Worm (Caenorhabditis elegans): Measurements from ENCODE around the gene C25A8.2.

Gene C25A8.2

ce11 chrIV:6974162-6974938, 35.3 kb upstream of the C25A8.2 start:
- TF ChIP-seq unc-55 (GFP tag; optimal IDR thresholded peaks at IDR 0.05) (no peak), nhr-25 (tag; optimal IDR thresholded peaks at IDR 0.05) (no peak), nhr-10 (tag; optimal IDR thresholded peaks at IDR 0.05) (no peak), unc-62 (GFP tag; optimal IDR thresholded peaks at IDR 0.05) (no peak), Y55F3AM.14 (GFP tag; optimal IDR thresholded peaks at IDR 0.05) (no peak), ztf-11 (tag; optimal IDR thresholded peaks at IDR 0.05) (no peak), nhr-6 (tag; optimal IDR thresholded peaks at IDR 0.05) (no peak), nhr-11 (tag; optimal IDR thresholded peaks at IDR 0.05) (no peak), snpc-4 (tag; optimal IDR thresholded peaks at IDR 0.05) (no peak), sem-4 (tag; optimal IDR thresholded peaks at IDR 0.05) (no peak), fos-1 (tag; optimal IDR thresholded peaks at IDR 0.05) (no peak), nhr-129 (tag; optimal IDR thresholded peaks at IDR 0.05) (no peak), ceh-82 (tag; optimal IDR thresholded peaks at IDR 0.05) (no peak), lin-11 (tag; optimal IDR thresholded peaks at IDR 0.05) (no peak), nhr-237 (tag; optimal IDR thresholded peaks at IDR 0.05) (no peak), aly-2 (tag; optimal IDR thresholded peaks at IDR 0.05) (no peak), skn-1 (tag; optimal IDR thresholded peaks at IDR 0.05) (no peak), ZK546.5 (tag; optimal IDR thresholded peaks at IDR 0.05) (no peak), alr-1 (tag; optimal IDR thresholded peaks at IDR 0.05) (no peak)

DNA sequence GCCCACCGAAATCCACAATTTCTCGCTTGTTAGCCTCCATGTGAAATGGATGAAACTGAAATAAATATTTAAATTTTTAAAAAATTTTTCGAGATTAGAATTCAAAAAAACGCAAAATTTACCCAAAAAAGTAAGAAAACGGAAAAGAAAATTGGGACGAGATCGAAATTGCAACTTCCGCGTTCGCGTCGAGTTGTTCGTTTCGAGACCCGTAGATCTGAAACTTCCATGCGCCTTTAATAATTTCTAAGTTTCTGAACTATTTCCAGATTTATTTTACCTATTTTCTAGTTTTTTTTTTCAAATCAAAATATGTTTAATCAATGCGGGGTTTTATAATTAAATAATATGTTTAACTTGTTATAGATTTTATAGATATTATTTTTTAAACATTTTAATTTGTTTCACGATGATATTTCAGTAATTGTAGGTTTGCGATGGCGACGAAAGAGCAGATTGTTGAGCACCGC, 32.5 kb upstream of the C25A8.2 start, which contains the start of the genes pgl-1 and him-3:
pgl-1 (minus strand) TSS at position 230 of the 470 bp plus-strand sequence.
him-3 (plus strand) TSS at position 420 of the 470 bp plus-strand sequence.
- TF ChIP-seq ztf-1 (GFP tag; conservative IDR thresholded peaks at IDR 0.05) (no peak), elt-3 (tag; optimal IDR thresholded peaks at IDR 0.05) (no peak), ztf-4 (tag; optimal IDR thresholded peaks at IDR 0.05) (no peak), unc-62 (GFP tag; optimal IDR thresholded peaks at IDR 0.05) (no peak)

DNA sequence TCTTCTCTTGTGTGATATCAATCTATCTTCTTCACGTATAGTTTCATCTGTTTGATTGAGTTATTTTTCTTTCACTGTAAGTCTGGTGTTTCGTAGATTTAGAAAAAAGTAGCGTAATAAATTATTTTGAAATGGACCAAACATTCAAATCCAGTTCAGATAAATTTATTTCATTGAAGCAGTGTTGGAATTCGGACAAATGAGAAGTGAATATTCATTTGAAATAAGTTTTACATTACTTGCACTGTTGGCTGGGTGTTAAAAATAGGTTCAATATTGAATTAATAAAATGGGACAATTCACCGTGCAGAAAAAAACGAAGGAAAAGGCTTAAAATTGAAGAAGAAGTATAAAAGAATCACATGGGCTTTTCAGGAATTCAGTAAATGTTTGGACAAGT, 31.0 kb upstream of the C25A8.2 start:
- no peak for TF ChIP-seq unc-55 (GFP tag; optimal IDR thresholded peaks at IDR 0.05)
- TF ChIP-seq skn-1 (tag; optimal IDR thresholded peaks at IDR 0.05), result no peak
- TF ChIP-seq sma-9 (GFP tag; optimal IDR thresholded peaks at IDR 0.05), result no peak
- TF ChIP-seq sma-9 (tag; optimal IDR thresholded peaks at IDR 0.05), result no peak
- no peak for TF ChIP-seq crh-2 (tag; optimal IDR thresholded peaks at IDR 0.05)
- no peak for TF ChIP-seq alr-1 (tag; optimal IDR thresholded peaks at IDR 0.05)
- no peak for TF ChIP-seq nhr-6 (tag; optimal IDR thresholded peaks at IDR 0.05)
- no peak for TF ChIP-seq elt-3 (tag; optimal IDR thresholded peaks at IDR 0.05)
- TF ChIP-seq aly-2 (tag; optimal IDR thresholded peaks at IDR 0.05), result no peak

DNA sequence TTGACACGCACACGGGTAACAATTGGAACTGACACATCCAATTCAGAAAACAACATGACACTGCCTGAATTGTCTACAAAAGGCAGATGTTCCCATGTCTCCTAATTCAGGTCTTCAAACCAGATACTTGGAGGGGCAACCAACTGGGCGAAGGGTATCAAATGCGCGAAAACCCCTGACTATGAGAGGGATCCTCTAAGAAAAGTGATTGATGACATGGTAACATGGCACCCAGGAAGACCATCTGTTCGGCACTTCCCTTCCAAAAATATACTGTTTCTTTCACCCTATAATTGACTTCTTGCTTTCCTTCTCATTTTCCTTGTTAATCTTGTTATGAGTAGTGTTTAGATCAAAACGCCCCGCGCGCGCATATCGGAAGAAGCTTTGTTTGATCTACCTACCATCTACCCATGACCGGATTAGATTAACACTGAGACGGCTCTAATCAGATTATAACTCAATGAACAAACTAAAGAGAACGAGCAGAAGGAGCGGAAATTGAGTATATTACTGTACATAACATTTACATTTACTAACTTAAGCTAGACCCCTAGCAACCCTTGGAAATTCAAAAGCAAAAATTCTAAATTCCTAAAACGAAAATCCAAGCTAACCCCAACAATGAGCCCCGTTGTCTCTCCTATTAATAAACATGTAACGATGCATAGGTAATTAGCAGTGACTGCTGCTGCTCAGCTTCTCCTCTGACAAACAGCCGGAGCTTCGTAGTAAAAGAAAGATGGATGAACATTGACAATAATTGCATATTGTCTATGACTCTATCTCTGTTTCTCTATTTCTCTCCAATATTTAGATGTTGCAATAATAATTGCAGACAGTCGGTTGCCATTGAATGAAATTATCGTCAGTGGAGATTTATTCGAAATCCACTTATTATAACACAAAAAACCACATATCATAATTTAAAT, 24.9 kb upstream of the C25A8.2 start:
- TF ChIP-seq nhr-6 (tag; optimal IDR thresholded peaks at IDR 0.05) (no peak), lin-13 (GFP tag; optimal IDR thresholded peaks at IDR 0.05) (no peak), unc-62 (GFP tag; optimal IDR thresholded peaks at IDR 0.05) (no peak), ceh-16 (tag; optimal IDR thresholded peaks at IDR 0.05) (no peak), ztf-1 (GFP tag; conservative IDR thresholded peaks at IDR 0.05) (no peak), ceh-82 (tag; optimal IDR thresholded peaks at IDR 0.05) (no peak), nhr-21 (tag; optimal IDR thresholded peaks at IDR 0.05) (no peak), nhr-237 (tag; optimal IDR thresholded peaks at IDR 0.05) (no peak), nhr-11 (tag; optimal IDR thresholded peaks at IDR 0.05) (no peak), blmp-1 (tag; optimal IDR thresholded peaks at IDR 0.05; ENCODE audit: insufficient read depth) (no peak)

DNA sequence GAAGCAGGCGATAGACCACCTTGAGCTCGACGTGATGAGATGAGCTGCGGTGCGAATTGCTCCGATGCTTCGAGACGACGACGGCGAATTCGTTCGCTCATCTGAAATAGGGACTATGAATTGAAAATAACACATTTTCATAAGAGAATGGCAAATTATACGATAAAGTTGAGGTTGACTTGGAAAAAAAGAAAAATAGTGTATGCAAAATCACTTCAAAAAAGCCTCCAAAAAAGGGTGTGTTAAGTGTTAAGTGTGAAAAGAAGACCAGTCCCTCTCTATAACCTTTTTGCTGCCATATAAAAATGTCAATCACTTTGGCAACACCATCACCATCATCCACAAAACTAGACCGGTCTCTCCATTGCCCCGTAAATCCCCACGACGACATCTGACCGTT, 22.8 kb upstream of the C25A8.2 start, which contains the start of gene prkl-1:
prkl-1 (minus strand) TSS at position 101 of the 400 bp plus-strand sequence.
- TF ChIP-seq alr-1 (tag; optimal IDR thresholded peaks at IDR 0.05) (no peak), gmeb-1 (tag; optimal IDR thresholded peaks at IDR 0.05) (no peak), fos-1 (tag; optimal IDR thresholded peaks at IDR 0.05) (no peak), nhr-129 (tag; optimal IDR thresholded peaks at IDR 0.05) (no peak), ztf-4 (tag; optimal IDR thresholded peaks at IDR 0.05) (no peak), nhr-77 (tag; optimal IDR thresholded peaks at IDR 0.05) (no peak), C34F6.9 (tag; optimal IDR thresholded peaks at IDR 0.05) (no peak), ztf-1 (GFP tag; conservative IDR thresholded peaks at IDR 0.05) (no peak), skn-1 (tag; optimal IDR thresholded peaks at IDR 0.05) (no peak), mab-5 (tag; optimal IDR thresholded peaks at IDR 0.05) (no peak), snpc-4 (tag; optimal IDR thresholded peaks at IDR 0.05) (no peak), sem-4 (tag; optimal IDR thresholded peaks at IDR 0.05) (no peak), mbf-1 (tag; optimal IDR thresholded peaks at IDR 0.05) (no peak), nhr-6 (tag; optimal IDR thresholded peaks at IDR 0.05) (no peak), nhr-11 (tag; optimal IDR thresholded peaks at IDR 0.05) (no peak), crh-2 (tag; optimal IDR thresholded peaks at IDR 0.05) (no peak), lin-39 (tag; optimal IDR thresholded peaks at IDR 0.05) (no peak), egl-27 (tag; optimal IDR thresholded peaks at IDR 0.05) (no peak), unc-62 (GFP tag; optimal IDR thresholded peaks at IDR 0.05) (no peak)

All from whole organism, L2 larva.